Worm (Caenorhabditis elegans): ENCODE results near the gene fbxa-158.

DNA sequence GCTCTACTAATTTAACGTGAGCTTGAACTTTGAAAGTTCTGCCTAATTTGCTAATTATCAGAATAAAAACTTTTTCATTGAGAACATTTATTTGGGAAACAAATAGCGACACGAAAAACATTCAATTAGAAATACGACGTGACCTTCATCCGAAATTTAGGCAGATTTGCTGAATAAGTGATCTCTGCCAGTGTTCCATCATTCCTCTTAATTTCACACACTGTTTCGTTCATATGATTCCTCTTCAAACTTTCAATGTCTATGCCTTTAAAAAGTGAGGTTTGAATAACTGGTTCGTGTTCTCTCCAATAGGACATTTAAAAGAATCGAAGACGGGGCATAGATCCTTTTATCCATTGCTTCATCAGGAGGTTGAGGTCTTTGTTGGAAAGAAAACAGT is 29.4 kb upstream of the fbxa-158 start, which contains the start of gene fbxb-20:
- TF ChIP-seq ztf-29 (GFP tag; IDR thresholded peaks at IDR 0.05) (no peak), med-1 (GFP tag; optimal IDR thresholded peaks at IDR 0.05; ENCODE audit: insufficient read depth) (no peak)

Measured in whole organism, midembryonic.